ENCODE assay signal across 1 worm cellular context in the genomic region with DNA sequence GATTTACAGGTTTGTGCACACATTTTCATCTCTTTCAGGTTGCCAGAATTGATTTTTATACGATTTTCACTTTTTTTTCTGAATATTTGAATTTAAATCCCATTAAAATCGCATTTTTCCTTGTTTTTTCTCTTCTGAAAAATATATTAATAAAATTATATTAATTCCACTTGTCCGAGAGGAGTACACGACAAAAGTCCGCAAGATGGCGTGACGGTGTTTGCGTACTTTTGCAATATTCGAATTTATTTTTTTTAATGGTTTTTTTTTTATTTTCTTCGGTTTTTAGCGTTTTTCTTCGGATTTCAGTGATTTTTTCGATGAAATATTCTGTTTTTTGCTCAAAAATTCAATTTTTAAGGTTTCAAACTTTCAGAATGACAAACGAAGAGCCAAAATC.
A peak's percentile ranks its signal among the peaks of the same experiment; 100 is the strongest.
TF ChIP-seq lines count a peak whose summit lies in the region.

Gene usp-39, plus strand, starts transcription at position 377 of the 400 bp plus-strand sequence.

TF ChIP-seq in whole organism, L1 larva, 84 proteins besides CTCF, POLR2A, EP300 and RAD21 (continued from another document):
- TF ChIP-seq lin-39 (tag; optimal IDR thresholded peaks at IDR 0.05; lab: Kevin White, UChicago) = peak; percentile 88
- peak; percentile 67 for TF ChIP-seq ceh-90 (tag; optimal IDR thresholded peaks at IDR 0.05; lab: Kevin White, UChicago)
- peak; percentile 11 for TF ChIP-seq nhr-237 (tag; optimal IDR thresholded peaks at IDR 0.05; lab: Kevin White, UChicago)
- TF ChIP-seq Y116A8C.19 (tag; optimal IDR thresholded peaks at IDR 0.05; lab: Kevin White, UChicago; ENCODE audit: borderline replicate concordance) = no peak
- TF ChIP-seq C34B4.2 (tag; optimal IDR thresholded peaks at IDR 0.05; lab: Kevin White, UChicago) = no peak
- TF ChIP-seq ceh-82 (tag; optimal IDR thresholded peaks at IDR 0.05; lab: Kevin White, UChicago) = peak; percentile 69 to 91 (median 83)
- TF ChIP-seq lin-35 (GFP tag; optimal IDR thresholded peaks at IDR 0.05; lab: Kevin White, UChicago) = peak; percentile 67 to 79
- TF ChIP-seq ztf-4 (tag; optimal IDR thresholded peaks at IDR 0.05; lab: Kevin White, UChicago) = peak; percentile 48
- no peak for TF ChIP-seq nhr-47 (tag; optimal IDR thresholded peaks at IDR 0.05; lab: Kevin White, UChicago)
- peak; percentile 54 for TF ChIP-seq nhr-11 (tag; optimal IDR thresholded peaks at IDR 0.05; lab: Kevin White, UChicago)
- peak; percentile 17 for TF ChIP-seq ces-1 (GFP tag; optimal IDR thresholded peaks at IDR 0.05; lab: Kevin White, UChicago)
- TF ChIP-seq nhr-28 (tag; optimal IDR thresholded peaks at IDR 0.05; lab: Kevin White, UChicago) = no peak
- TF ChIP-seq ama-1 (optimal IDR thresholded peaks at IDR 0.05; lab: Kevin White, UChicago) = no peak
- peak in 1 of 2 experiments; percentile 73 for TF ChIP-seq ztf-11 (tag; optimal IDR thresholded peaks at IDR 0.05; lab: Kevin White, UChicago)
- TF ChIP-seq nhr-71 (tag; optimal IDR thresholded peaks at IDR 0.05; lab: Kevin White, UChicago) = no peak
- TF ChIP-seq pqm-1 (tag; optimal IDR thresholded peaks at IDR 0.05; lab: Kevin White, UChicago) = no peak
- peak; percentile 80 for TF ChIP-seq unc-86 (tag; optimal IDR thresholded peaks at IDR 0.05; lab: Kevin White, UChicago)
- TF ChIP-seq nhr-84 (tag; optimal IDR thresholded peaks at IDR 0.05; lab: Kevin White, UChicago) = no peak
- peak; percentile 67 for TF ChIP-seq elt-2 (tag; optimal IDR thresholded peaks at IDR 0.05; lab: Kevin White, UChicago)
- TF ChIP-seq unc-62 (GFP tag; optimal IDR thresholded peaks at IDR 0.05; lab: Kevin White, UChicago) = no peak
- peak; percentile 76 for TF ChIP-seq snpc-4 (tag; optimal IDR thresholded peaks at IDR 0.05; lab: Kevin White, UChicago)
- TF ChIP-seq lin-15B (tag; optimal IDR thresholded peaks at IDR 0.05; lab: Kevin White, UChicago) = peak; percentile 66
